Worm (Caenorhabditis elegans) whole organism, L4 larva: ENCODE data around the gene hrg-1.
A peak's percentile ranks its signal among the peaks of the same experiment; 100 is the strongest.

Experiments used
- F37D6.2 ChIP-seq: sonication (generic microtip); optimal IDR thresholded peaks from 2 replicates; lab custom pipeline; 2016; ENCODE audit warnings: mild to moderate bottlenecking, missing genetic modification characterization, missing compliant biosample characterization
- R02D3.7 ChIP-seq: fragments of 150-350 bp; sonication (generic microtip); optimal IDR thresholded peaks from 3 replicates; lab custom pipeline; 2014; ENCODE audit warnings: missing biosample characterization, missing genetic modification characterization
- Y5F2A.4 ChIP-seq: fragments of 200-800 bp; sonication (Bioruptor generic); optimal IDR thresholded peaks from 2 replicates; lab custom pipeline; 2018; ENCODE audit warnings: mild to moderate bottlenecking, missing genetic modification characterization, missing compliant biosample characterization
- ZK546.5 ChIP-seq, 2 experiments: sonication (generic microtip); optimal IDR thresholded peaks; 2 replicates each; lab custom pipeline; 2017; ENCODE audit warnings: missing biosample characterization in 2 of 2, missing genetic modification characterization in 2 of 2
- arid-1 ChIP-seq: fragments of 200-800 bp; sonication (Bioruptor generic); conservative IDR thresholded peaks from 2 replicates; pipeline ENCODE4 v1.3.6; 2022; ENCODE audit warnings: missing genetic modification reagents, missing genetic modification characterization, missing compliant biosample characterization
- attf-4 ChIP-seq: sonication (generic microtip); optimal IDR thresholded peaks from 3 replicates; lab custom pipeline; 2017; ENCODE audit warnings: missing biosample characterization, missing genetic modification characterization
- ceh-32 ChIP-seq: sonication (generic microtip); optimal IDR thresholded peaks from 2 replicates; lab custom pipeline; 2016; ENCODE audit warnings: mild to moderate bottlenecking, missing genetic modification characterization, missing compliant biosample characterization; ENCODE audit not compliant: poor library complexity
- ceh-44 ChIP-seq: fragments of 200-800 bp; sonication (Bioruptor generic); IDR thresholded peaks from 2 replicates; pipeline ENCODE4 v1.3.6; 2022; ENCODE audit warnings: missing genetic modification reagents, missing genetic modification characterization, missing compliant biosample characterization
- ctbp-1 ChIP-seq: fragments of 200-800 bp; sonication (Bioruptor generic); IDR thresholded peaks from 2 replicates; pipeline ENCODE4 v1.3.6; 2022; ENCODE audit warnings: missing genetic modification reagents, missing genetic modification characterization, missing compliant biosample characterization
- dmd-9 ChIP-seq: fragments of 200-800 bp; sonication (Bioruptor generic); IDR thresholded peaks from 2 replicates; pipeline ENCODE4 v1.3.6; 2022; ENCODE audit warnings: missing genetic modification reagents, missing genetic modification characterization, missing compliant biosample characterization
- dpl-1 ChIP-seq: fragments of 150-350 bp; optimal IDR thresholded peaks from 2 replicates; lab custom pipeline; 2014; ENCODE audit warnings: missing biosample characterization, missing genetic modification reagents, missing genetic modification characterization
- duxl-1 ChIP-seq: sonication (generic microtip); optimal IDR thresholded peaks from 2 replicates; lab custom pipeline; 2016; ENCODE audit warnings: mild to moderate bottlenecking, missing genetic modification characterization, moderate library complexity, missing compliant biosample characterization; ENCODE audit not compliant: poor library complexity
- dve-1 ChIP-seq: sonication (generic microtip); optimal IDR thresholded peaks from 2 replicates; lab custom pipeline; 2017; ENCODE audit warnings: antibody characterized with exemption, mild to moderate bottlenecking, missing genetic modification characterization, missing compliant biosample characterization; ENCODE audit not compliant: insufficient read depth
- egl-43 ChIP-seq: fragments of 200-800 bp; sonication (Bioruptor generic); IDR thresholded peaks from 2 replicates; pipeline ENCODE4 v1.3.6; 2022; ENCODE audit warnings: missing genetic modification reagents, missing genetic modification characterization, missing compliant biosample characterization
- fkh-10 ChIP-seq: fragments of 150-350 bp; optimal IDR thresholded peaks from 2 replicates; lab custom pipeline; 2014; ENCODE audit warnings: missing biosample characterization, missing genetic modification reagents, missing genetic modification characterization
- fos-1 ChIP-seq: fragments of 150-350 bp; optimal IDR thresholded peaks from 2 replicates; lab custom pipeline; 2014; ENCODE audit warnings: missing biosample characterization, missing genetic modification characterization
- gei-8 ChIP-seq: fragments of 200-800 bp; sonication (Bioruptor generic); optimal IDR thresholded peaks from 2 replicates; lab custom pipeline; 2018; ENCODE audit warnings: mild to moderate bottlenecking, missing genetic modification characterization, missing compliant biosample characterization
- hif-1 ChIP-seq, 2 experiments: sonication (generic microtip); optimal IDR thresholded peaks; 2 replicates each; lab custom pipeline; 2016 to 2017; ENCODE audit warnings: missing compliant biosample characterization in 2 of 2, missing genetic modification characterization in 2 of 2, missing genetic modification reagents in 2 of 2, missing genotype in 2 of 2, mild to moderate bottlenecking in 1 of 2
- hlh-30 ChIP-seq: sonication (generic microtip); optimal IDR thresholded peaks from 2 replicates; lab custom pipeline; 2017; ENCODE audit warnings: antibody characterized with exemption, mild to moderate bottlenecking, missing genetic modification characterization, missing compliant biosample characterization; ENCODE audit not compliant: insufficient read depth
- lim-7 ChIP-seq: fragments of 200-800 bp; sonication (Bioruptor generic); IDR thresholded peaks from 2 replicates; pipeline ENCODE4 v1.3.6; 2022; ENCODE audit warnings: missing genetic modification characterization, missing compliant biosample characterization
- lin-15B ChIP-seq: fragments of 150-350 bp; sonication (generic microtip); optimal IDR thresholded peaks from 3 replicates; lab custom pipeline; 2014; ENCODE audit warnings: missing biosample characterization, missing genetic modification characterization
- lin-29 ChIP-seq: fragments of 200-800 bp; sonication (Bioruptor generic); IDR thresholded peaks from 2 replicates; pipeline ENCODE4 v1.3.6; 2022; ENCODE audit warnings: missing genetic modification reagents, missing genetic modification characterization, missing compliant biosample characterization
- madf-5 ChIP-seq, 2 experiments: fragments of 200-800 bp; sonication (Bioruptor generic); IDR thresholded peaks; 2 replicates each; pipeline ENCODE4 v1.3.6; 2022; ENCODE audit warnings: missing compliant biosample characterization in 2 of 2, missing genetic modification characterization in 2 of 2
- mxl-2 ChIP-seq: fragments of 200-800 bp; sonication (Bioruptor generic); conservative IDR thresholded peaks from 2 replicates; pipeline ENCODE4 v1.3.6; 2022; ENCODE audit warnings: missing genetic modification reagents, missing genetic modification characterization, missing compliant biosample characterization
- nhr-10 ChIP-seq: fragments of 150-350 bp; optimal IDR thresholded peaks from 2 replicates; lab custom pipeline; 2014; ENCODE audit warnings: missing biosample characterization, missing genetic modification characterization
- nhr-102 ChIP-seq: sonication (generic microtip); optimal IDR thresholded peaks from 2 replicates; lab custom pipeline; 2016; ENCODE audit warnings: mild to moderate bottlenecking, missing genetic modification characterization, moderate library complexity, missing compliant biosample characterization
- nhr-237 ChIP-seq: sonication (generic microtip); optimal IDR thresholded peaks from 2 replicates; lab custom pipeline; 2017; ENCODE audit warnings: missing biosample characterization, missing genetic modification characterization
- nhr-25 ChIP-seq: sonication (generic microtip); optimal IDR thresholded peaks from 2 replicates; lab custom pipeline; 2017; ENCODE audit warnings: missing genetic modification characterization, mild to moderate bottlenecking, missing compliant biosample characterization, antibody characterized with exemption, moderate library complexity, borderline replicate concordance; ENCODE audit not compliant: insufficient read depth
- nhr-28 ChIP-seq: fragments of 150-350 bp; optimal IDR thresholded peaks from 2 replicates; lab custom pipeline; 2014; ENCODE audit warnings: missing biosample characterization, missing genetic modification characterization
- nhr-41 ChIP-seq: fragments of 200-800 bp; sonication (Bioruptor generic); IDR thresholded peaks from 2 replicates; pipeline ENCODE4 v1.3.6; 2022; ENCODE audit warnings: missing genetic modification reagents, missing genetic modification characterization, missing compliant biosample characterization
- nhr-77 ChIP-seq: fragments of 150-350 bp; optimal IDR thresholded peaks from 2 replicates; lab custom pipeline; 2014; ENCODE audit warnings: missing biosample characterization, missing genetic modification characterization
- pha-4 ChIP-seq, 2 experiments: fragments of 150-350 bp in 1 of 2; fragments of 200-800 bp in 1 of 2; sonication (Bioruptor generic) in 1 of 2; IDR thresholded peaks in 1 of 2; optimal IDR thresholded peaks in 1 of 2; 2 replicates each; pipeline versions ENCODE4 v1.3.6 to Lab custom; 2014 to 2022; ENCODE audit warnings: missing genetic modification characterization in 2 of 2, missing genetic modification reagents in 2 of 2, missing biosample characterization in 1 of 2, missing compliant biosample characterization in 1 of 2
- pqm-1 ChIP-seq: sonication (generic microtip); optimal IDR thresholded peaks from 2 replicates; lab custom pipeline; 2017; ENCODE audit warnings: missing biosample characterization, missing genetic modification characterization
- sdz-12 ChIP-seq: fragments of 200-800 bp; sonication (Bioruptor generic); optimal IDR thresholded peaks from 2 replicates; lab custom pipeline; 2018; ENCODE audit warnings: mild to moderate bottlenecking, missing genetic modification characterization, missing compliant biosample characterization
- snpc-4 ChIP-seq: fragments of 150-350 bp; optimal IDR thresholded peaks from 2 replicates; lab custom pipeline; 2014; ENCODE audit warnings: missing biosample characterization, missing genetic modification characterization
- spr-3 ChIP-seq: fragments of 200-800 bp; sonication (Bioruptor generic); optimal IDR thresholded peaks from 2 replicates; lab custom pipeline; 2018; ENCODE audit warnings: mild to moderate bottlenecking, missing genetic modification characterization, missing compliant biosample characterization
- tag-97 ChIP-seq: fragments of 200-800 bp; sonication (Bioruptor generic); IDR thresholded peaks from 2 replicates; pipeline ENCODE4 v1.3.6; 2022; ENCODE audit warnings: missing genetic modification characterization, missing compliant biosample characterization
- unc-39 ChIP-seq: sonication (generic microtip); optimal IDR thresholded peaks from 2 replicates; lab custom pipeline; 2017; ENCODE audit warnings: missing biosample characterization, missing genetic modification characterization
- unc-62 ChIP-seq, 3 experiments: fragments of 150-350 bp in 1 of 3; sonication (generic microtip); optimal IDR thresholded peaks in 2 of 3; peaks in 1 of 3; 1 replicate in 1 of 3; 2 replicates in 2 of 3; lab custom pipeline; 2014 to 2017; ENCODE audit warnings: missing biosample characterization in 3 of 3, missing genetic modification characterization in 3 of 3, missing genetic modification reagents in 3 of 3, missing genotype in 1 of 3
- vab-7 ChIP-seq: fragments of 200-800 bp; sonication (Bioruptor generic); IDR thresholded peaks from 2 replicates; pipeline ENCODE4 v1.3.6; 2022; ENCODE audit warnings: missing genetic modification reagents, missing genetic modification characterization, missing compliant biosample characterization
- zag-1 ChIP-seq: fragments of 150-350 bp; optimal IDR thresholded peaks from 2 replicates; lab custom pipeline; 2014; ENCODE audit warnings: missing biosample characterization, missing genetic modification characterization
- zip-11 ChIP-seq: fragments of 200-800 bp; sonication (Bioruptor generic); IDR thresholded peaks from 2 replicates; pipeline ENCODE4 v1.3.6; 2022; ENCODE audit warnings: missing genetic modification characterization, missing compliant biosample characterization
- ztf-11 ChIP-seq: fragments of 150-350 bp; optimal IDR thresholded peaks from 2 replicates; lab custom pipeline; 2014; ENCODE audit warnings: missing biosample characterization, missing genetic modification characterization

The hrg-1 gene

DNA sequence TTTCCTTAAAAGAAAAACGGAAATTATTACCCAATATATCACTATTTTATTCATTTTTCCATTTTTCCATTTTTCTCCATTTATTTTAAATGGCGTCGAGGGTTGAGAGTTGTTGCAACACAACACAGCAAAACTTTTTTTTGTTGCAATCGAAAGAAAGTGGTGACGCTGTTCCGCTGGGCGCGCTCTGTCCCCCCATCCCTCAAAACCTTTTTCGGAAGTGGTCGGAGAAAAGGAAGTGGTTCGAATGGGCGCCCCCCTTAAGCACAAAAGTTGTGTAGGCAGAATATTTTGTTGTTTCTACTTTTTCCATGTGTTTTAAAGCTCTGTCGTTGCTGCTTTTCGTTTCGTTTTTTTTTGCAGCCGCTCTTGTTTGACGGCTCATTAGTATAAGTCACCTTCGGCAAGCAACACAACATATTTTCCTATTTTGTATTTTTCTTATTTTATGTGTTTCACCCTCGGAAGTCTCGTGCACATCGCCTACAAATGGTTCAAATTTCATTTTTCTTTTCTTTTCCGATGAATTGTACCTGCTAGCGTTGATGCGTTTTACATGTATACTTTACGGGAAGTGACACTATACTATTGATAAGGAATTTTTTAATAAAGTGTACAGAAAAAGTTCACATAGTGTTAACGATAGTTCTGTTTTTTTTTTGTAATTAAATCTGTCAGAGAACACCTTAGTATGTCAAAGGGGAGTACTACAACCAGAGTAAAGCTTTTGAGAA, 1.7 kb upstream of the hrg-1 start (continued):
- TF ChIP-seq attf-4 (tag; lab: Kevin White, UChicago) (no peak), duxl-1 (tag; lab: Kevin White, UChicago) (no peak), pqm-1 (tag; lab: Kevin White, UChicago) (peak; percentile 15), pha-4 (GFP tag; IDR thresholded peaks at IDR 0.05; lab: Robert Waterston, UW) (no peak), pha-4 (tag; optimal IDR thresholded peaks at IDR 0.05; lab: Kevin White, UChicago) (no peak), dmd-9 (GFP tag; lab: Robert Waterston, UW) (no peak), ctbp-1 (GFP tag; lab: Robert Waterston, UW) (0 out of 2 replicates have a peak, but pooled peaks have one; percentile 33), tag-97 (GFP tag; lab: Robert Waterston, UW) (no peak), vab-7 (GFP tag; lab: Robert Waterston, UW) (peak; percentile 29; the same call in 1 of the 2 replicates), egl-43 (GFP tag; lab: Robert Waterston, UW) (peak; percentile 64; the same call in 1 of the 2 replicates), lin-15B (no peak), spr-3 (GFP tag; lab: Kevin White, UChicago) (no peak), nhr-237 (tag; lab: Kevin White, UChicago) (no peak), ceh-44 (GFP tag; lab: Robert Waterston, UW) (no peak), arid-1 (GFP tag; lab: Robert Waterston, UW) (no peak), fos-1 (tag; lab: Kevin White, UChicago) (no peak), hlh-30 (tag; lab: Kevin White, UChicago) (no peak), zip-11 (no peak), unc-39 (tag; lab: Kevin White, UChicago) (no peak), nhr-28 (tag; lab: Kevin White, UChicago) (peak; percentile 75), mxl-2 (GFP tag; lab: Robert Waterston, UW) (no peak), hif-1 (tag; optimal IDR thresholded peaks at IDR 0.05; lab: Kevin White, UChicago) (no peak), snpc-4 (tag; lab: Kevin White, UChicago) (no peak), Y5F2A.4 (GFP tag; lab: Kevin White, UChicago) (no peak), dpl-1 (GFP tag; lab: Kevin White, UChicago) (no peak), nhr-25 (tag; lab: Kevin White, UChicago) (no peak), zag-1 (no peak), lim-7 (no peak), nhr-41 (GFP tag; lab: Robert Waterston, UW) (no peak), F37D6.2 (tag; lab: Kevin White, UChicago) (no peak), nhr-10 (no peak), sdz-12 (GFP tag; lab: Kevin White, UChicago) (no peak), ztf-11 (tag; lab: Kevin White, UChicago) (no peak), ZK546.5 (tag; optimal IDR thresholded peaks at IDR 0.05; lab: Kevin White, UChicago) (no peak), dve-1 (no peak), nhr-77 (tag; lab: Kevin White, UChicago) (no peak), nhr-102 (tag; lab: Kevin White, UChicago) (no peak), unc-62 (GFP tag; optimal IDR thresholded peaks at IDR 0.05 in 1 of 2; lab: Kevin White, UChicago) (peak in 1 of 2 experiments; percentile 59), unc-62 (tag; optimal IDR thresholded peaks at IDR 0.05; lab: Kevin White, UChicago) (no peak), gei-8 (no peak), lin-29 (GFP tag; lab: Robert Waterston, UW) (no peak), ceh-32 (tag; lab: Kevin White, UChicago) (no peak), madf-5 (GFP tag; IDR thresholded peaks at IDR 0.05; lab: Robert Waterston, UW) (no peak), fkh-10 (GFP tag; lab: Kevin White, UChicago) (no peak), R02D3.7 (tag; lab: Kevin White, UChicago) (no peak)
